Fruit fly (Drosophila melanogaster) whole organism, wandering third instar larva: ENCODE results near the gene CG17380.

ENCODE experiments used
- Abd-B ChIP-seq: fragments of >200 bp; optimal IDR thresholded peaks from 2 replicates; lab custom pipeline; 2017; ENCODE audit warnings: missing biosample characterization, missing genetic modification characterization
- CG9705 ChIP-seq: fragments of 200-800 bp; sonication (Bioruptor generic); optimal IDR thresholded peaks from 2 replicates; lab custom pipeline; 2018; ENCODE audit warnings: missing biosample characterization, mild to moderate bottlenecking, missing genetic modification characterization
- CrebA ChIP-seq: fragments of 200-800 bp; sonication (Bioruptor generic); optimal IDR thresholded peaks from 2 replicates; lab custom pipeline; 2016; ENCODE audit warnings: missing biosample characterization, mild to moderate bottlenecking, missing genetic modification characterization, borderline replicate concordance
- Dfd ChIP-seq: fragments of >200 bp; optimal IDR thresholded peaks from 2 replicates; lab custom pipeline; 2017; ENCODE audit warnings: missing biosample characterization, missing genetic modification characterization
- Dif ChIP-seq: fragments of 200-275, 200-300 bp; sonication (Bioruptor generic); optimal IDR thresholded peaks from 2 replicates; lab custom pipeline; 2018; ENCODE audit warnings: missing biosample characterization, missing genetic modification characterization; ENCODE audit not compliant: partially characterized antibody
- HLH106 ChIP-seq: fragments of 200-800 bp; optimal IDR thresholded peaks from 3 replicates; lab custom pipeline; 2019; ENCODE audit warnings: missing biosample characterization, mild to moderate bottlenecking, missing genetic modification characterization, moderate library complexity
- Hnf4 ChIP-seq: fragments of 200-800 bp; sonication (Bioruptor generic); optimal IDR thresholded peaks from 2 replicates; lab custom pipeline; 2016; ENCODE audit warnings: missing biosample characterization, mild to moderate bottlenecking, missing genetic modification characterization
- Hr78 ChIP-seq: fragments of >200 bp; optimal IDR thresholded peaks from 2 replicates; lab custom pipeline; 2017; ENCODE audit warnings: missing biosample characterization, missing genetic modification characterization
- Hr83 ChIP-seq: fragments of 200-300 bp; sonication (Bioruptor generic); optimal IDR thresholded peaks from 2 replicates; lab custom pipeline; 2016; ENCODE audit warnings: missing biosample characterization, mild to moderate bottlenecking, missing genetic modification characterization, moderate library complexity; ENCODE audit not compliant: poor library complexity, severe bottlenecking
- Jra ChIP-seq: sonication (Bioruptor generic); optimal IDR thresholded peaks from 2 replicates; lab custom pipeline; 2016; ENCODE audit warnings: missing biosample characterization, missing genetic modification characterization
- Mio ChIP-seq: sonication (Bioruptor generic); optimal IDR thresholded peaks from 2 replicates; lab custom pipeline; 2016; ENCODE audit warnings: missing biosample characterization, missing genetic modification characterization
- Myc ChIP-seq: fragments of >200 bp; optimal IDR thresholded peaks from 2 replicates; lab custom pipeline; 2017
- N ChIP-seq: fragments of >200 bp; optimal IDR thresholded peaks from 2 replicates; lab custom pipeline; 2018; ENCODE audit warnings: missing biosample characterization, missing external identifiers, missing genetic modification characterization
- OdsH ChIP-seq: fragments of 200-800 bp; sonication (Bioruptor generic); optimal IDR thresholded peaks from 2 replicates; lab custom pipeline; 2016; ENCODE audit warnings: missing biosample characterization, mild to moderate bottlenecking, missing genetic modification characterization
- Rel ChIP-seq, 2 experiments: fragments of 200-800 bp; sonication (Bioruptor generic) in 1 of 2; optimal IDR thresholded peaks; 2 replicates in 1 of 2; 3 replicates in 1 of 2; lab custom pipeline; 2016 to 2019; ENCODE audit warnings: mild to moderate bottlenecking in 2 of 2, missing biosample characterization in 2 of 2, missing genetic modification characterization in 2 of 2, moderate library complexity in 1 of 2
- Sp1 ChIP-seq: fragments of 200-800 bp; sonication (Bioruptor generic); optimal IDR thresholded peaks from 3 replicates; lab custom pipeline; 2019; ENCODE audit warnings: missing biosample characterization, mild to moderate bottlenecking, missing genetic modification characterization, moderate library complexity
- Vsx2 ChIP-seq: fragments of 200-300, 225-300 bp; sonication (Bioruptor generic); optimal IDR thresholded peaks from 2 replicates; lab custom pipeline; 2018; ENCODE audit warnings: missing biosample characterization, missing genetic modification characterization; ENCODE audit not compliant: partially characterized antibody
- br ChIP-seq: fragments of 200-800 bp; sonication (Bioruptor generic); optimal IDR thresholded peaks from 2 replicates; lab custom pipeline; 2016; ENCODE audit warnings: missing biosample characterization, missing genetic modification characterization
- dmrt93B ChIP-seq: fragments of 200-800 bp; sonication (Bioruptor generic); optimal IDR thresholded peaks from 2 replicates; lab custom pipeline; 2018; ENCODE audit warnings: missing biosample characterization, mild to moderate bottlenecking, missing genetic modification characterization
- dsf ChIP-seq: sonication (Bioruptor generic); optimal IDR thresholded peaks from 2 replicates; lab custom pipeline; 2016; ENCODE audit warnings: missing biosample characterization, missing genetic modification characterization, borderline replicate concordance
- ey ChIP-seq: fragments of 200-800 bp; sonication (Bioruptor generic); optimal IDR thresholded peaks from 2 replicates; lab custom pipeline; 2016; ENCODE audit warnings: missing biosample characterization, missing genetic modification characterization
- foxo ChIP-seq, 2 experiments: fragments of 200-800 bp; sonication (Bioruptor generic); optimal IDR thresholded peaks; 2 replicates in 1 of 2; 3 replicates in 1 of 2; lab custom pipeline; 2016 to 2017; ENCODE audit warnings: missing biosample characterization in 2 of 2, missing genetic modification characterization in 2 of 2
- fru ChIP-seq: fragments of 200-800 bp; sonication (Bioruptor generic); optimal IDR thresholded peaks from 3 replicates; lab custom pipeline; 2016; ENCODE audit warnings: missing biosample characterization, mild to moderate bottlenecking, missing genetic modification characterization
- h ChIP-seq: fragments of 200-800 bp; sonication (Bioruptor generic); optimal IDR thresholded peaks from 3 replicates; lab custom pipeline; 2016; ENCODE audit warnings: missing biosample characterization, mild to moderate bottlenecking, missing genetic modification characterization
- jim ChIP-seq: fragments of 175-275, 200-325 bp; sonication (Bioruptor generic); optimal IDR thresholded peaks from 2 replicates; lab custom pipeline; 2016; ENCODE audit warnings: missing biosample characterization, mild to moderate bottlenecking, missing genetic modification characterization
- lola ChIP-seq: fragments of >200 bp; optimal IDR thresholded peaks from 2 replicates; lab custom pipeline; 2017; ENCODE audit warnings: missing biosample characterization, missing genetic modification characterization
- psq ChIP-seq: fragments of 200-800 bp; sonication (Bioruptor generic); optimal IDR thresholded peaks from 3 replicates; lab custom pipeline; 2017; ENCODE audit warnings: missing biosample characterization, mild to moderate bottlenecking, missing genetic modification characterization, moderate library complexity
- rgr ChIP-seq: fragments of 200-800 bp; sonication (Bioruptor generic); optimal IDR thresholded peaks from 3 replicates; lab custom pipeline; 2016; ENCODE audit warnings: missing biosample characterization, mild to moderate bottlenecking, missing genetic modification characterization
- sage ChIP-seq: fragments of 200-800 bp; sonication (Bioruptor generic); optimal IDR thresholded peaks from 2 replicates; lab custom pipeline; 2016; ENCODE audit warnings: missing biosample characterization, mild to moderate bottlenecking, missing genetic modification characterization
- sv ChIP-seq: fragments of 200-800 bp; sonication (Bioruptor generic); optimal IDR thresholded peaks from 3 replicates; lab custom pipeline; 2016; ENCODE audit warnings: missing biosample characterization, missing genetic modification characterization
- tai ChIP-seq: sonication (Bioruptor generic); optimal IDR thresholded peaks from 2 replicates; lab custom pipeline; 2016; ENCODE audit warnings: missing biosample characterization, missing genetic modification characterization
- usp ChIP-seq: fragments of >200 bp; optimal IDR thresholded peaks from 2 replicates; lab custom pipeline; 2017; ENCODE audit warnings: missing biosample characterization, missing genetic modification characterization
- woc ChIP-seq: sonication (Bioruptor generic); optimal IDR thresholded peaks from 2 replicates; lab custom pipeline; 2016; ENCODE audit warnings: missing biosample characterization, mild to moderate bottlenecking, missing genetic modification characterization

The CG17380 gene

dm6 chr3R:23356920-23357386 lies 46.6 kb downstream of the CG17380 start:
- TF ChIP-seq CrebA (GFP tag; lab: Kevin White, UChicago) = no peak
- TF ChIP-seq h = peak; percentile 68
- TF ChIP-seq Vsx2 (GFP tag; lab: Kevin White, UChicago) = no peak
- TF ChIP-seq dsf (GFP tag; lab: Kevin White, UChicago) = no peak
- no peak for TF ChIP-seq Mio
- no peak for TF ChIP-seq sage (GFP tag; lab: Kevin White, UChicago)
- no peak for TF ChIP-seq Dif (GFP tag; lab: Kevin White, UChicago)
- peak; percentile 79 for TF ChIP-seq HLH106
- TF ChIP-seq Dfd (GFP tag; lab: Kevin White, UChicago) = no peak
- peak; percentile 83 for TF ChIP-seq OdsH (GFP tag; lab: Kevin White, UChicago)
- TF ChIP-seq Hr83 = no peak
- TF ChIP-seq N (GFP tag; lab: Kevin White, UChicago) = no peak
- no peak for TF ChIP-seq Abd-B (GFP tag; lab: Kevin White, UChicago)
- TF ChIP-seq jim (GFP tag; lab: Kevin White, UChicago) = no peak
- peak; percentile 53 for TF ChIP-seq woc (GFP tag; lab: Kevin White, UChicago)
- peak; percentile 85 for TF ChIP-seq Sp1 (GFP tag; lab: Kevin White, UChicago)
- no peak for TF ChIP-seq br (GFP tag; lab: Kevin White, UChicago)
- peak; percentile 28 for TF ChIP-seq dmrt93B (GFP tag; lab: Kevin White, UChicago)
- peak in 1 of 2 experiments; percentile 75 for TF ChIP-seq foxo (GFP tag; optimal IDR thresholded peaks at IDR 0.05; lab: Kevin White, UChicago)
- peak; percentile 80 for TF ChIP-seq rgr
- no peak for TF ChIP-seq Jra (GFP tag; lab: Kevin White, UChicago)
- TF ChIP-seq Hr78 = no peak
- peak; percentile 27 for TF ChIP-seq fru (GFP tag; lab: Kevin White, UChicago)
- TF ChIP-seq Hnf4 (GFP tag; lab: Kevin White, UChicago) = no peak
- TF ChIP-seq psq (GFP tag; lab: Kevin White, UChicago) = peak; percentile 78
- TF ChIP-seq tai (GFP tag; lab: Kevin White, UChicago) = no peak
- no peak for TF ChIP-seq Rel (GFP tag; optimal IDR thresholded peaks at IDR 0.05; lab: Kevin White, UChicago)
- peak; percentile 28 for TF ChIP-seq Rel (tag; optimal IDR thresholded peaks at IDR 0.05; lab: Kevin White, UChicago)
- no peak for TF ChIP-seq lola (GFP tag; lab: Kevin White, UChicago)
- peak; percentile 38 for TF ChIP-seq sv (GFP tag; lab: Kevin White, UChicago)

dm6 chr3R:23355829-23356738 lies 47.4 kb downstream of the CG17380 start, which contains the start of the genes ATPsynCF6 and Sec13:
Gene ATPsynCF6, minus strand, starts transcription at chr3R:23356064.
Gene Sec13, plus strand, starts transcription at chr3R:23356278.
- peak; percentile 57 for TF ChIP-seq HLH106
- TF ChIP-seq Sp1 (GFP tag; lab: Kevin White, UChicago) = peak; percentile 44
- peak in 1 of 2 experiments; percentile 77 for TF ChIP-seq foxo (GFP tag; optimal IDR thresholded peaks at IDR 0.05; lab: Kevin White, UChicago)
- TF ChIP-seq h = peak; percentile 48
- peak; percentile 53 for TF ChIP-seq CG9705 (GFP tag; lab: Kevin White, UChicago)
- no peak for TF ChIP-seq Jra (GFP tag; lab: Kevin White, UChicago)
- peak; percentile 36 for TF ChIP-seq Myc (lab: Kevin White, UChicago)
- TF ChIP-seq ey (GFP tag; lab: Kevin White, UChicago) = peak; percentile 14
- peak; percentile 52 for TF ChIP-seq rgr
- no peak for TF ChIP-seq Rel (GFP tag; optimal IDR thresholded peaks at IDR 0.05; lab: Kevin White, UChicago)
- TF ChIP-seq Rel (tag; optimal IDR thresholded peaks at IDR 0.05; lab: Kevin White, UChicago) = no peak
- peak; percentile 25 for TF ChIP-seq fru (GFP tag; lab: Kevin White, UChicago)
- no peak for TF ChIP-seq usp
- TF ChIP-seq N (GFP tag; lab: Kevin White, UChicago) = no peak
- peak; percentile 68 for TF ChIP-seq sage (GFP tag; lab: Kevin White, UChicago)
- TF ChIP-seq woc (GFP tag; lab: Kevin White, UChicago) = peak; percentile 58
- TF ChIP-seq dsf (GFP tag; lab: Kevin White, UChicago) = no peak
- no peak for TF ChIP-seq OdsH (GFP tag; lab: Kevin White, UChicago)
- TF ChIP-seq Hr83 = peak; percentile 53
- TF ChIP-seq Vsx2 (GFP tag; lab: Kevin White, UChicago) = no peak
- no peak for TF ChIP-seq Abd-B (GFP tag; lab: Kevin White, UChicago)
